Worm (Caenorhabditis elegans) whole organism, L4 larva: ENCODE data around the gene inx-8.

ENCODE experiments used
- dpl-1 ChIP-seq: fragments of 150-350 bp; optimal IDR thresholded peaks from 2 replicates; lab custom pipeline; 2014; ENCODE audit warnings: missing biosample characterization, missing genetic modification reagents, missing genetic modification characterization
- nhr-25 ChIP-seq: sonication (generic microtip); optimal IDR thresholded peaks from 2 replicates; lab custom pipeline; 2017; ENCODE audit warnings: missing genetic modification characterization, mild to moderate bottlenecking, missing compliant biosample characterization, antibody characterized with exemption, moderate library complexity, borderline replicate concordance; ENCODE audit not compliant: insufficient read depth
- snpc-4 ChIP-seq: fragments of 150-350 bp; optimal IDR thresholded peaks from 2 replicates; lab custom pipeline; 2014; ENCODE audit warnings: missing biosample characterization, missing genetic modification characterization
- unc-62 ChIP-seq, 3 experiments: fragments of 150-350 bp in 1 of 3; sonication (generic microtip); optimal IDR thresholded peaks in 2 of 3; peaks in 1 of 3; 1 replicate in 1 of 3; 2 replicates in 2 of 3; lab custom pipeline; 2014 to 2017; ENCODE audit warnings: missing biosample characterization in 3 of 3, missing genetic modification characterization in 3 of 3, missing genetic modification reagents in 3 of 3, missing genotype in 1 of 3

DNA sequence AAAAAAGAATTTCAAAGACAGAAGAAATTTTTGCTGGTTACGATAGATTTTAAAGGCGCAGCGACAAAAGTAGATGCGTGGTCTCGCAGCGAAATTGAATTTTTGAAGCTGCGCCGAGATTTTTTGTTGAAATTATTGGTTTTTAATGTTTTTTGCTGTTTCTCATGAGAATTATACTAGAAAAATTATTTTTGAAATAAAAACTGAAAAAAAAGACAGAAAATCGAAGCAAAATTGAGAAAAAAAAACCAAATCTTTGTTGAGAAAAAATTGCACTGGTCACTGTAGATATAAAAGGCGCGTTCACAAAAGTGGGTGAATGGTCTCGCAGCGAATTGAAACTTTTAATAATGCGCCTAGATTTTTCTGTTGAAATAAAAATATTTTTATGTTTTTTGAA, 22.0 kb downstream of the inx-8 start:
- TF ChIP-seq unc-62 (GFP tag; optimal IDR thresholded peaks at IDR 0.05 in 1 of 2; lab: Kevin White, UChicago) (no peak), unc-62 (tag; optimal IDR thresholded peaks at IDR 0.05; lab: Kevin White, UChicago) (no peak), nhr-25 (tag; lab: Kevin White, UChicago) (no peak), dpl-1 (no peak), snpc-4 (tag; lab: Kevin White, UChicago) (no peak)
